Worm (Caenorhabditis elegans) whole organism, L4 larva: ENCODE measurements around the gene F34H10.5.
"Not testable (repeated sequence)": the region's sequence is repeated elsewhere in the genome, so short reads cannot be mapped to it uniquely, and the experiment has no call there.

Experiments
- D1046.2 ChIP-seq: fragments of 200-800 bp; sonication (Bioruptor generic); IDR thresholded peaks from 2 replicates; pipeline ENCODE4 v1.3.6; 2022; ENCODE audit warnings: missing genetic modification characterization, missing compliant biosample characterization
- F10B5.3 ChIP-seq: sonication (generic microtip); optimal IDR thresholded peaks from 2 replicates; lab custom pipeline; 2016; ENCODE audit warnings: mild to moderate bottlenecking, missing genetic modification characterization, missing compliant biosample characterization
- Y48G9A.11 ChIP-seq: fragments of 200-800 bp; sonication (Bioruptor generic); IDR thresholded peaks from 2 replicates; pipeline ENCODE4 v1.3.6; 2022; ENCODE audit warnings: missing genetic modification reagents, missing genetic modification characterization, missing compliant biosample characterization
- aha-1 ChIP-seq: fragments of 150-350 bp; peaks from one replicate; lab custom pipeline; 2014; ENCODE audit warnings: missing biosample characterization, missing genetic modification characterization
- arid-1 ChIP-seq: fragments of 200-800 bp; sonication (Bioruptor generic); conservative IDR thresholded peaks from 2 replicates; pipeline ENCODE4 v1.3.6; 2022; ENCODE audit warnings: missing genetic modification reagents, missing genetic modification characterization, missing compliant biosample characterization
- ceh-28 ChIP-seq: fragments of 150-350 bp; optimal IDR thresholded peaks from 2 replicates; lab custom pipeline; 2014; ENCODE audit warnings: missing biosample characterization, missing genetic modification reagents, missing genetic modification characterization
- ceh-62 ChIP-seq: sonication (generic microtip); optimal IDR thresholded peaks from 2 replicates; lab custom pipeline; 2017; ENCODE audit warnings: missing biosample characterization, missing genetic modification characterization
- ces-1 ChIP-seq: fragments of 150-350 bp; sonication (generic microtip); optimal IDR thresholded peaks from 4 replicates; lab custom pipeline; 2014; ENCODE audit warnings: missing biosample characterization, missing genetic modification reagents, missing genetic modification characterization
- dmd-6 ChIP-seq: fragments of 200-800 bp; sonication (Bioruptor generic); IDR thresholded peaks from 2 replicates; pipeline ENCODE4 v1.3.6; 2022; ENCODE audit warnings: missing genetic modification reagents, missing genetic modification characterization, missing compliant biosample characterization
- dmd-8 ChIP-seq: fragments of 200-800 bp; sonication (Bioruptor generic); IDR thresholded peaks from 2 replicates; pipeline ENCODE4 v1.3.6; 2022; ENCODE audit warnings: missing genetic modification characterization, missing compliant biosample characterization
- dmd-9 ChIP-seq: fragments of 200-800 bp; sonication (Bioruptor generic); IDR thresholded peaks from 2 replicates; pipeline ENCODE4 v1.3.6; 2022; ENCODE audit warnings: missing genetic modification reagents, missing genetic modification characterization, missing compliant biosample characterization
- dve-1 ChIP-seq: sonication (generic microtip); optimal IDR thresholded peaks from 2 replicates; lab custom pipeline; 2017; ENCODE audit warnings: antibody characterized with exemption, mild to moderate bottlenecking, missing genetic modification characterization, missing compliant biosample characterization; ENCODE audit not compliant: insufficient read depth
- gei-8 ChIP-seq: fragments of 200-800 bp; sonication (Bioruptor generic); optimal IDR thresholded peaks from 2 replicates; lab custom pipeline; 2018; ENCODE audit warnings: mild to moderate bottlenecking, missing genetic modification characterization, missing compliant biosample characterization
- hlh-30 ChIP-seq: sonication (generic microtip); optimal IDR thresholded peaks from 2 replicates; lab custom pipeline; 2017; ENCODE audit warnings: antibody characterized with exemption, mild to moderate bottlenecking, missing genetic modification characterization, missing compliant biosample characterization; ENCODE audit not compliant: insufficient read depth
- hmg-1.1 ChIP-seq: fragments of 200-800 bp; sonication (Bioruptor generic); IDR thresholded peaks from 2 replicates; pipeline ENCODE4 v1.3.6; 2022; ENCODE audit warnings: missing genetic modification reagents, missing genetic modification characterization, missing compliant biosample characterization
- lin-15B ChIP-seq: fragments of 150-350 bp; sonication (generic microtip); optimal IDR thresholded peaks from 3 replicates; lab custom pipeline; 2014; ENCODE audit warnings: missing biosample characterization, missing genetic modification characterization
- lin-29 ChIP-seq: fragments of 200-800 bp; sonication (Bioruptor generic); IDR thresholded peaks from 2 replicates; pipeline ENCODE4 v1.3.6; 2022; ENCODE audit warnings: missing genetic modification reagents, missing genetic modification characterization, missing compliant biosample characterization
- lir-3 ChIP-seq: sonication (generic microtip); optimal IDR thresholded peaks from 2 replicates; lab custom pipeline; 2016; ENCODE audit warnings: mild to moderate bottlenecking, missing genetic modification characterization, missing compliant biosample characterization
- madf-5 ChIP-seq, 2 experiments: fragments of 200-800 bp; sonication (Bioruptor generic); IDR thresholded peaks; 2 replicates each; pipeline ENCODE4 v1.3.6; 2022; ENCODE audit warnings: missing compliant biosample characterization in 2 of 2, missing genetic modification characterization in 2 of 2
- madf-9 ChIP-seq: fragments of 200-800 bp; sonication (Bioruptor generic); conservative IDR thresholded peaks from 2 replicates; pipeline ENCODE4 v1.3.6; 2022; ENCODE audit warnings: missing genetic modification reagents, missing genetic modification characterization, missing compliant biosample characterization
- mdl-1 ChIP-seq, 2 experiments: fragments of 150-350 bp in 1 of 2; sonication (generic microtip) in 1 of 2; optimal IDR thresholded peaks; 2 replicates each; lab custom pipeline; 2014 to 2017; ENCODE audit warnings: missing biosample characterization in 2 of 2, missing genetic modification characterization in 2 of 2
- mdt-29 ChIP-seq: fragments of 200-800 bp; sonication (Bioruptor generic); IDR thresholded peaks from 2 replicates; pipeline ENCODE4 v1.3.6; 2022; ENCODE audit warnings: missing genetic modification reagents, missing genetic modification characterization, missing compliant biosample characterization
- mep-1 ChIP-seq: fragments of 150-350 bp; sonication (generic microtip); optimal IDR thresholded peaks from 3 replicates; lab custom pipeline; 2014; ENCODE audit warnings: missing biosample characterization, missing genetic modification characterization
- mes-2 ChIP-seq: sonication (generic microtip); optimal IDR thresholded peaks from 2 replicates; lab custom pipeline; 2016; ENCODE audit warnings: missing genotype, mild to moderate bottlenecking, missing genetic modification characterization, missing compliant biosample characterization; ENCODE audit not compliant: poor library complexity, severe bottlenecking
- nhr-28 ChIP-seq: fragments of 150-350 bp; optimal IDR thresholded peaks from 2 replicates; lab custom pipeline; 2014; ENCODE audit warnings: missing biosample characterization, missing genetic modification characterization
- nhr-41 ChIP-seq: fragments of 200-800 bp; sonication (Bioruptor generic); IDR thresholded peaks from 2 replicates; pipeline ENCODE4 v1.3.6; 2022; ENCODE audit warnings: missing genetic modification reagents, missing genetic modification characterization, missing compliant biosample characterization
- nhr-76 ChIP-seq: fragments of 150-350 bp; optimal IDR thresholded peaks from 2 replicates; lab custom pipeline; 2014; ENCODE audit warnings: missing biosample characterization, missing genetic modification characterization
- pha-4 ChIP-seq, 2 experiments: fragments of 150-350 bp in 1 of 2; fragments of 200-800 bp in 1 of 2; sonication (Bioruptor generic) in 1 of 2; IDR thresholded peaks in 1 of 2; optimal IDR thresholded peaks in 1 of 2; 2 replicates each; pipeline versions ENCODE4 v1.3.6 to Lab custom; 2014 to 2022; ENCODE audit warnings: missing genetic modification characterization in 2 of 2, missing genetic modification reagents in 2 of 2, missing biosample characterization in 1 of 2, missing compliant biosample characterization in 1 of 2
- php-3 ChIP-seq: fragments of 200-800 bp; sonication (Bioruptor generic); IDR thresholded peaks from 2 replicates; pipeline ENCODE4 v1.3.6; 2022; ENCODE audit warnings: missing genetic modification reagents, missing genetic modification characterization, missing compliant biosample characterization
- rbr-2 ChIP-seq: sonication (generic microtip); optimal IDR thresholded peaks from 2 replicates; lab custom pipeline; 2016; ENCODE audit warnings: missing genotype, missing genetic modification characterization, missing compliant biosample characterization
- sdz-12 ChIP-seq: fragments of 200-800 bp; sonication (Bioruptor generic); optimal IDR thresholded peaks from 2 replicates; lab custom pipeline; 2018; ENCODE audit warnings: mild to moderate bottlenecking, missing genetic modification characterization, missing compliant biosample characterization
- spr-3 ChIP-seq: fragments of 200-800 bp; sonication (Bioruptor generic); optimal IDR thresholded peaks from 2 replicates; lab custom pipeline; 2018; ENCODE audit warnings: mild to moderate bottlenecking, missing genetic modification characterization, missing compliant biosample characterization
- tag-97 ChIP-seq: fragments of 200-800 bp; sonication (Bioruptor generic); IDR thresholded peaks from 2 replicates; pipeline ENCODE4 v1.3.6; 2022; ENCODE audit warnings: missing genetic modification characterization, missing compliant biosample characterization
- unc-62 ChIP-seq, 3 experiments: fragments of 150-350 bp in 1 of 3; sonication (generic microtip); optimal IDR thresholded peaks in 2 of 3; peaks in 1 of 3; 1 replicate in 1 of 3; 2 replicates in 2 of 3; lab custom pipeline; 2014 to 2017; ENCODE audit warnings: missing biosample characterization in 3 of 3, missing genetic modification characterization in 3 of 3, missing genetic modification reagents in 3 of 3, missing genotype in 1 of 3
- vab-7 ChIP-seq: fragments of 200-800 bp; sonication (Bioruptor generic); IDR thresholded peaks from 2 replicates; pipeline ENCODE4 v1.3.6; 2022; ENCODE audit warnings: missing genetic modification reagents, missing genetic modification characterization, missing compliant biosample characterization
- zag-1 ChIP-seq: fragments of 150-350 bp; optimal IDR thresholded peaks from 2 replicates; lab custom pipeline; 2014; ENCODE audit warnings: missing biosample characterization, missing genetic modification characterization
- zip-11 ChIP-seq: fragments of 200-800 bp; sonication (Bioruptor generic); IDR thresholded peaks from 2 replicates; pipeline ENCODE4 v1.3.6; 2022; ENCODE audit warnings: missing genetic modification characterization, missing compliant biosample characterization
- ztf-11 ChIP-seq: fragments of 150-350 bp; optimal IDR thresholded peaks from 2 replicates; lab custom pipeline; 2014; ENCODE audit warnings: missing biosample characterization, missing genetic modification characterization

Gene F34H10.5

DNA sequence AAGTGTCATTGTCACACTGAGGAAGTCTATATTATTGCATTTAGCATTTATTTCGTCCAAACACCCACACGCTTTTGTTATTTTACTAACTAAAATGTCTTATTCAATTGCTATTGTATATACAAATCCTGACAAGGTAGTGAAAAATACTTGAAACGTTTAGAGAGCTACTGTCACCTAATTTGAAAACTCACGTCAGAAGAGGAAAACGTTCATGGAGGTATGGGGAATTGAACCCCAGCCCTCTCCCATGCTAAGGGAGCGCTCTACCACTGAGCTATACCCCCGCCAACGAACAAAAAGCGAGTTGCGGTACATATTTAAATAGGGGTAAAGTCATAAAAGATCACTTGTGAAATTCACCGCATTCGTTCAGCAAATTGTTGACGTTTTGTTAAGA lies 12.9 kb upstream of the F34H10.5 start (continued):
- TF ChIP-seq mep-1 (tag; lab: Kevin White, UChicago) = no peak
- peak; percentile 3 for TF ChIP-seq gei-8 (GFP tag; lab: Kevin White, UChicago)
- TF ChIP-seq Y48G9A.11 = peak; percentile 73
- TF ChIP-seq lin-29 (GFP tag; lab: Robert Waterston, UW) = no peak

DNA sequence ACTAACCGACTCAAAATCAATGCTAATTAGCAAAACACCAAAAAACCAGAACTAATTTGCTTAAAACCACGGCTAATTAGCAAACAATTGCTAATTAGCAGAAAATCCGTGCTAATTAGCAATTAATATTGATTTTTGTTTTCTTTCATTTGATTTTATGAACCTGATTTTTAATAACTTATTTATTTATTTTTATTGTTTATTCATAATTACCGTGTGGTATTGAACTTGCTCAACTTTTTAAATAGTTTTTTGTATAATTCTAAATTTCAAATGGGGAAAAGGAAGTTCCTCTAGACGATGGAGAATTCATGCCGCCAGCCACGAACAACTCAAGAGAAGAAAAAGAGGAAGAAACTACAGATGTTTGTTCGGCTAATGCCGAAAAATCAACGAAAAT lies 9.7 kb upstream of the F34H10.5 start, which contains the start of gene F34H10.1:
Gene F34H10.1, plus strand, starts transcription at position 301 of the 400 bp plus-strand sequence.
- not testable (repeated sequence) for TF ChIP-seq arid-1, mdt-29, tag-97 (GFP tag; lab: Robert Waterston, UW)

DNA sequence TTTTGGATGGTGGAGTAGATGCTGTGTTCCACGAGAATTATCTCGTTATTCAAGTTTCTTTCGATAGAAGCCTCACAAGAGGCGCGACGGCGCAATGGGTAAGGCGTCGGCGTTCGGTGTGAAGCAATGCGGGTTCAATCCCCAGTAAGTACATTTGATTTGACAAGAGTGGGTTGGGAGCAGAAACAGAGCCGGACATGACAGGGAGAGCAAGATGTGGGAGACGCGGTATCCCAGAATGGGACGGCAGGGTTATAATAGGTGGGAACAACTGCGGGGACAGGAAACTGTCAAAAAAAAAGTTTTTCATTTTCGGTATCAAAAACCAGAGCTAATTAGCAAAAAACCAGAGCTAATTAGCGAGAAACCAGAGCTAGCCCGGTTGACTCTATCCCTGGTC lies 8.3 kb upstream of the F34H10.5 start:
- TF ChIP-seq vab-7 (0 out of 2 replicates have a peak, but pooled peaks have one; percentile 9), dmd-6 (GFP tag; lab: Robert Waterston, UW) (0 out of 2 replicates have a peak, but pooled peaks have one; percentile 17), mdt-29 (GFP tag; lab: Robert Waterston, UW) (0 out of 2 replicates have a peak, but pooled peaks have one; percentile 18), tag-97 (GFP tag; lab: Robert Waterston, UW) (0 out of 2 replicates have a peak, but pooled peaks have one; percentile 19), dmd-8 (GFP tag; lab: Robert Waterston, UW) (peak; percentile 66; the same call in 1 of the 2 replicates), dmd-9 (GFP tag; lab: Robert Waterston, UW) (peak; percentile 73; the same call in 1 of the 2 replicates), php-3 (GFP tag; lab: Robert Waterston, UW) (peak; percentile 53; the same call in 1 of the 2 replicates)

DNA sequence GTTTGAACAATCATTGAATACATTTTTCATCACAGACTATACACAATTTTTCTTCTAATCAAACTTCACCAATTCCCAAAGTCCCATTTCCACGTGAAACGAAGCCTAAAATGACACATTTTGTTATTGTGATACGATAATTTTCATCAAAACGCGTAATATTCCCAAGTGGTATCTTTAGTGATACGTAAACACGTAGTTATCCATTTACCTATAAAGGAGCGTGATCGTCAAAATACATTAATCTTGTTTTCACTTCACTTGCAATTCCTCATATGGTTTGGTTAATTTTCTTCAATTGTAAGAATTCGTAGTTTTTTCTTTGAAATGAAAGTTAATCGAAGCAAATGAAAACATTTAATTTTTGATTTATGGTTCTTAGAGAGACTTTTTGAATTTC lies 5.9 kb upstream of the F34H10.5 start:
- TF ChIP-seq zip-11 (GFP tag; lab: Robert Waterston, UW) (no peak), madf-5 (GFP tag; IDR thresholded peaks at IDR 0.05; lab: Robert Waterston, UW) (no peak), ces-1 (GFP tag; lab: Kevin White, UChicago) (no peak), mes-2 (tag; lab: Kevin White, UChicago) (no peak), pha-4 (GFP tag; IDR thresholded peaks at IDR 0.05; lab: Robert Waterston, UW) (no peak), pha-4 (tag; optimal IDR thresholded peaks at IDR 0.05; lab: Kevin White, UChicago) (no peak), dve-1 (tag; lab: Kevin White, UChicago) (no peak), hlh-30 (tag; lab: Kevin White, UChicago) (no peak), sdz-12 (no peak), hmg-1.1 (GFP tag; lab: Robert Waterston, UW) (no peak)

DNA sequence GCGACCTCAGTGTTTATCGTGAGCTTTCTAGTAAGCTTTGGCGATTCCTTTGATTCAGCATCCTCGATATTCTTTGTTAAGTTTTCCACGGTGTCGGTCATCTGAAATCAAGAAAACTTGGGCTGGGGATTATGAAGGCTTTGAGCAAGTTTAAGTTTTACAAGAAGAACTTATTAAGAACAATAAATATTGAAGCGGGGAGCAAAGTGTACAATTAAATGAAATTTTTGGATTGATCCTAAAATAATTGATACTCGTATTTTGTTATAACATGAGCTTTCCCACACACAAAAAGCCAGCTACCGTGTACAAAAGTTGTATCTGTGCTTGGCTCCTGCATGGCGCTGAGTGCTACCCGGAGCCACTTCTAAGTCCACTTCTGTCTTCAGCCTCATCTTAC lies 551 bp upstream of the F34H10.5 start, which contains the start of gene F34H10.3:
Gene F34H10.3, minus strand, starts transcription at position 101 of the 400 bp plus-strand sequence.
- TF ChIP-seq aha-1 (peak; percentile 11), nhr-76 (tag; lab: Kevin White, UChicago) (no peak), ceh-28 (no peak)
- TF ChIP-seq, all 104 proteins: peak for 1

DNA sequence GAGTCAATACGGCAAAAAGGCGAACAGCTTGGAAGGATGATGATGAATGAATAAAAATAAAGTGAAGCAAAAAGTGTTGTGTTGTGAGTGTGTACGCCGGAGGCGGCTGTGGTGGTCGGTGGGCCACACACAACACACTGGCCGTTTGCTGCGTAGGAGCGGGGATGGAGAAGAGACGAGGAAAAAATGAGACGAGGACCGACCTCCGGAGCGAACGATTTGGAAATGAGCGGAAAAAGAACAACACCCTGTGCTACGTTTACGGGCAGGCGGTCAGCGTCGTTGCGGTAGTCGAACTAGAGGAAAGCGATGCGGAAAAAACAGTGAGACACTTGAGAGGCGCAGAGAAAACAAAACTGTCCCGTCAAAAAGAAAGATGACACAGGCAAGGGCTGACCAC lies 1.7 kb downstream of the F34H10.5 start:
- TF ChIP-seq nhr-28 (tag; lab: Kevin White, UChicago) = peak; percentile 45
- TF ChIP-seq mep-1 (tag; lab: Kevin White, UChicago) = no peak
- 0 out of 2 replicates have a peak, but pooled peaks have one; percentile 18 for TF ChIP-seq nhr-41 (GFP tag; lab: Robert Waterston, UW)
- no peak for TF ChIP-seq mdl-1 (tag; optimal IDR thresholded peaks at IDR 0.05; lab: Kevin White, UChicago)
- peak; percentile 49 for TF ChIP-seq mes-2 (tag; lab: Kevin White, UChicago)
- TF ChIP-seq madf-5 (GFP tag; IDR thresholded peaks at IDR 0.05; lab: Robert Waterston, UW) = no peak
- no peak for TF ChIP-seq nhr-76 (tag; lab: Kevin White, UChicago)
- no peak for TF ChIP-seq ceh-62 (tag; lab: Kevin White, UChicago)
- peak; percentile 26 for TF ChIP-seq rbr-2 (tag; lab: Kevin White, UChicago)
- TF ChIP-seq F10B5.3 = no peak
- peak; percentile 63 for TF ChIP-seq madf-9 (GFP tag; lab: Robert Waterston, UW)
- TF ChIP-seq unc-62 (GFP tag; optimal IDR thresholded peaks at IDR 0.05 in 1 of 2; lab: Kevin White, UChicago) = peak in 1 of 2 experiments; percentile 96
- no peak for TF ChIP-seq unc-62 (tag; optimal IDR thresholded peaks at IDR 0.05; lab: Kevin White, UChicago)
- TF ChIP-seq Y48G9A.11 = 0 out of 2 replicates have a peak, but pooled peaks have one; percentile 8
- TF ChIP-seq ztf-11 (tag; lab: Kevin White, UChicago) = no peak
- TF ChIP-seq lin-15B (tag; lab: Kevin White, UChicago) = no peak
- no peak for TF ChIP-seq lir-3 (tag; lab: Kevin White, UChicago)
- no peak for TF ChIP-seq D1046.2 (GFP tag; lab: Robert Waterston, UW)
- no peak for TF ChIP-seq spr-3
- no peak for TF ChIP-seq zag-1 (tag; lab: Kevin White, UChicago)
